Fruit fly (Drosophila melanogaster): Measurements from ENCODE around the gene CG31917.

Gene CG31917

dm6 chr2L:5059645-5060254 lies 49.1 kb upstream of the CG31917 start, which contains the start of gene Rpn11 (continued):
- no peak for TF ChIP-seq CG9876 (GFP tag; optimal IDR thresholded peaks at IDR 0.05)
- TF ChIP-seq scrt (GFP tag; optimal IDR thresholded peaks at IDR 0.05), result peak; percentile 15
- TF ChIP-seq z (GFP tag; IDR thresholded peaks at IDR 0.05), result no peak
- TF ChIP-seq Opbp (GFP tag; IDR thresholded peaks at IDR 0.05; ENCODE audit: partially characterized antibody), result peak; percentile 47; the same call in 1 of the 3 replicates
- TF ChIP-seq Med (GFP tag), result peak; percentile 81
- no peak for TF ChIP-seq CG17186 (GFP tag; optimal IDR thresholded peaks at IDR 0.05)
- TF ChIP-seq CrebB (tag; optimal IDR thresholded peaks at IDR 0.05), result no peak
- TF ChIP-seq nmo (GFP tag; optimal IDR thresholded peaks at IDR 0.05), result peak; percentile 80
- peak; percentile 35 for TF ChIP-seq CG12744 (GFP tag; optimal IDR thresholded peaks at IDR 0.05)
- peak; percentile 63 for TF ChIP-seq CG9932 (GFP tag; IDR thresholded peaks at IDR 0.05)
- peak; percentile 53 for TF ChIP-seq Xbp1 (GFP tag; optimal IDR thresholded peaks at IDR 0.05)
- no peak for TF ChIP-seq CG10321 (GFP tag; IDR thresholded peaks at IDR 0.05)
- no peak for TF ChIP-seq GATAe (GFP tag; conservative IDR thresholded peaks at IDR 0.05)
- TF ChIP-seq Dek (tag; optimal IDR thresholded peaks at IDR 0.05), result peak; percentile 59
- TF ChIP-seq CG33557 (GFP tag; optimal IDR thresholded peaks at IDR 0.05), result peak; percentile 58
- peak; percentile 95 for TF ChIP-seq sens (GFP tag)
- TF ChIP-seq h (optimal IDR thresholded peaks at IDR 0.05), result no peak
- peak; percentile 97 for TF ChIP-seq Sry-β (GFP tag; optimal IDR thresholded peaks at IDR 0.05)
- TF ChIP-seq jigr1 (GFP tag; IDR thresholded peaks at IDR 0.05), result no peak
- no peak for TF ChIP-seq Lpt (GFP tag; optimal IDR thresholded peaks at IDR 0.05)
- TF ChIP-seq odd (GFP tag; optimal IDR thresholded peaks at IDR 0.05), result peak; percentile 0
- TF ChIP-seq Sry-δ (GFP tag; optimal IDR thresholded peaks at IDR 0.05), result peak; percentile 51
- no peak for TF ChIP-seq E2f1 (GFP tag; IDR thresholded peaks at IDR 0.05)
- peak; percentile 72 for TF ChIP-seq CG17829 (tag; optimal IDR thresholded peaks at IDR 0.05)
- TF ChIP-seq Eip74EF (GFP tag; optimal IDR thresholded peaks at IDR 0.05), result peak in 1 of 2 experiments; percentile 37
- TF ChIP-seq Dll (GFP tag; IDR thresholded peaks at IDR 0.05; ENCODE audit: partially characterized antibody), result peak; percentile 74
- TF ChIP-seq CG17568 (GFP tag; optimal IDR thresholded peaks at IDR 0.05), result peak; percentile 23
- peak; percentile 53 for TF ChIP-seq Hmr (GFP tag; optimal IDR thresholded peaks at IDR 0.05)
- no peak for TF ChIP-seq oc (tag; optimal IDR thresholded peaks at IDR 0.05)
- peak; percentile 62 for TF ChIP-seq lab (GFP tag; optimal IDR thresholded peaks at IDR 0.05)
- TF ChIP-seq CG11696 (GFP tag; IDR thresholded peaks at IDR 0.05), result no peak
- peak; percentile 43 for TF ChIP-seq twi (tag; optimal IDR thresholded peaks at IDR 0.05)
- TF ChIP-seq Blimp-1 (GFP tag; optimal IDR thresholded peaks at IDR 0.05), result peak; percentile 56
- TF ChIP-seq kni (GFP tag; optimal IDR thresholded peaks at IDR 0.05), result no peak
- TF ChIP-seq CG42726 (GFP tag; IDR thresholded peaks at IDR 0.05; ENCODE audit: partially characterized antibody), result no peak
- TF ChIP-seq YL-1 (GFP tag; optimal IDR thresholded peaks at IDR 0.05), result peak; percentile 63
- peak; percentile 38; the same call in 1 of the 2 replicates for TF ChIP-seq unc-4 (GFP tag; IDR thresholded peaks at IDR 0.05; ENCODE audit: partially characterized antibody)
- TF ChIP-seq mirr (GFP tag; optimal IDR thresholded peaks at IDR 0.05), result peak; percentile 8
- no peak for TF ChIP-seq grn (GFP tag; optimal IDR thresholded peaks at IDR 0.05)
- TF ChIP-seq Ptx1 (GFP tag; IDR thresholded peaks at IDR 0.05), result peak; percentile 58
- no peak for TF ChIP-seq ATbp (GFP tag; optimal IDR thresholded peaks at IDR 0.05)
- peak; percentile 63 for TF ChIP-seq CG13287 (GFP tag; IDR thresholded peaks at IDR 0.05; ENCODE audit: partially characterized antibody)
- TF ChIP-seq sqz (GFP tag; optimal IDR thresholded peaks at IDR 0.05), result no peak
- peak; percentile 44 for TF ChIP-seq Oli (tag; optimal IDR thresholded peaks at IDR 0.05)
- peak; percentile 49 for TF ChIP-seq CG10979 (tag; optimal IDR thresholded peaks at IDR 0.05)
- no peak for TF ChIP-seq mld (GFP tag; IDR thresholded peaks at IDR 0.05; ENCODE audit: partially characterized antibody)
- peak; percentile 74 for TF ChIP-seq Hr3 (GFP tag; optimal IDR thresholded peaks at IDR 0.05)
- peak; percentile 64 for TF ChIP-seq Sox102F (GFP tag; optimal IDR thresholded peaks at IDR 0.05)
- TF ChIP-seq Vsx1 (GFP tag; optimal IDR thresholded peaks at IDR 0.05), result no peak

All from whole organism, embryonic.